Worm (Caenorhabditis elegans) whole organism, early embryonic: ENCODE measurements around the gene M6.4.
A peak's percentile ranks its signal among the peaks of the same experiment; 100 is the strongest.

ENCODE experiments used
- B0310.2 ChIP-seq: sonication (generic microtip); optimal IDR thresholded peaks from 2 replicates; lab custom pipeline; 2016; ENCODE audit warnings: mild to moderate bottlenecking, missing genetic modification characterization, missing compliant biosample characterization
- F13C5.2 ChIP-seq: sonication (generic microtip); optimal IDR thresholded peaks from 2 replicates; lab custom pipeline; 2017; ENCODE audit warnings: mild to moderate bottlenecking, missing genetic modification characterization, inconsistent platforms, missing compliant biosample characterization
- aly-1 ChIP-seq: sonication (generic microtip); optimal IDR thresholded peaks from 2 replicates; lab custom pipeline; 2016; ENCODE audit warnings: missing genetic modification characterization, missing compliant biosample characterization
- ama-1 ChIP-seq: fragments of 150-350 bp; optimal IDR thresholded peaks from 2 replicates; lab custom pipeline; 2014
- ceh-13 ChIP-seq: fragments of 200-800 bp; sonication (Bioruptor generic); optimal IDR thresholded peaks from 2 replicates; lab custom pipeline; 2018; ENCODE audit warnings: mild to moderate bottlenecking, missing genetic modification characterization, missing compliant biosample characterization
- ceh-36 ChIP-seq: sonication (generic microtip); optimal IDR thresholded peaks from 2 replicates; lab custom pipeline; 2016; ENCODE audit warnings: missing genetic modification characterization, inconsistent platforms, missing compliant biosample characterization
- ets-7 ChIP-seq: sonication (generic microtip); optimal IDR thresholded peaks from 2 replicates; lab custom pipeline; 2016; ENCODE audit warnings: missing genotype, missing genetic modification characterization, missing compliant biosample characterization
- flt-1 ChIP-seq: fragments of 200-800 bp; sonication (Bioruptor generic); IDR thresholded peaks from 2 replicates; pipeline ENCODE4 v1.3.6; 2022; ENCODE audit warnings: missing genetic modification characterization, missing compliant biosample characterization
- hmbx-1 ChIP-seq: sonication (generic microtip); optimal IDR thresholded peaks from 2 replicates; lab custom pipeline; 2016; ENCODE audit warnings: mild to moderate bottlenecking, missing genetic modification characterization, missing compliant biosample characterization
- hmg-4 ChIP-seq: fragments of 200-800 bp; sonication (Bioruptor generic); optimal IDR thresholded peaks from 2 replicates; lab custom pipeline; 2018; ENCODE audit warnings: mild to moderate bottlenecking, missing genetic modification characterization, missing compliant biosample characterization
- hnd-1 ChIP-seq: sonication (generic microtip); optimal IDR thresholded peaks from 2 replicates; lab custom pipeline; 2016; ENCODE audit warnings: missing genetic modification characterization, missing compliant biosample characterization
- pes-1 ChIP-seq: fragments of 200-800 bp; sonication (Bioruptor generic); IDR thresholded peaks from 2 replicates; pipeline ENCODE4 v1.3.6; 2022; ENCODE audit warnings: missing genetic modification reagents, missing genetic modification characterization, missing compliant biosample characterization
- scrt-1 ChIP-seq: fragments of 200-800 bp; sonication (Bioruptor generic); IDR thresholded peaks from 2 replicates; pipeline ENCODE4 v1.3.6; 2022; ENCODE audit warnings: missing genetic modification characterization, missing compliant biosample characterization
- sea-1 ChIP-seq: fragments of 200-800 bp; sonication (Bioruptor generic); conservative IDR thresholded peaks from 2 replicates; pipeline ENCODE4 v1.3.6; 2022; ENCODE audit warnings: missing genetic modification characterization, missing compliant biosample characterization
- tbx-11 ChIP-seq: fragments of 200-800 bp; sonication (Bioruptor generic); IDR thresholded peaks from 2 replicates; pipeline ENCODE4 v1.3.6; 2022; ENCODE audit warnings: missing genetic modification characterization, missing compliant biosample characterization
- tbx-37 ChIP-seq: fragments of 200-800 bp; sonication (Bioruptor generic); conservative IDR thresholded peaks from 2 replicates; pipeline ENCODE4 v1.3.6; 2022; ENCODE audit warnings: missing genetic modification reagents, missing genetic modification characterization, missing compliant biosample characterization
- tra-4 ChIP-seq: sonication (generic microtip); optimal IDR thresholded peaks from 2 replicates; lab custom pipeline; 2017; ENCODE audit warnings: missing genetic modification characterization, missing compliant biosample characterization

M6.4 gene

ce11 chrX:645589-645988 is 16.6 kb downstream of the M6.4 start:
- TF ChIP-seq tbx-37 (GFP tag; lab: Robert Waterston, UW), result no peak
- TF ChIP-seq pes-1 (GFP tag; lab: Robert Waterston, UW), result no peak
- no peak for TF ChIP-seq ama-1
- no peak for TF ChIP-seq ceh-36 (tag; lab: Kevin White, UChicago)
- TF ChIP-seq tbx-11 (GFP tag; lab: Robert Waterston, UW), result no peak
- no peak for TF ChIP-seq tra-4 (tag; lab: Kevin White, UChicago)
- TF ChIP-seq ceh-13, result no peak
- no peak for TF ChIP-seq ets-7
- TF ChIP-seq hnd-1, result no peak
- no peak for TF ChIP-seq F13C5.2 (tag; lab: Kevin White, UChicago)
- TF ChIP-seq hmbx-1 (tag; lab: Kevin White, UChicago), result no peak
- no peak for TF ChIP-seq hmg-4 (GFP tag; lab: Kevin White, UChicago)
- TF ChIP-seq aly-1, result no peak
- TF ChIP-seq B0310.2 (tag; lab: Kevin White, UChicago), result no peak
- no peak for TF ChIP-seq flt-1 (GFP tag; lab: Robert Waterston, UW)

- TF ChIP-seq aly-1, result no peak
- no peak for TF ChIP-seq ets-7
- TF ChIP-seq tbx-11 (GFP tag; lab: Robert Waterston, UW), result no peak
- TF ChIP-seq hnd-1, result no peak
- TF ChIP-seq ceh-13, result no peak
- no peak for TF ChIP-seq ama-1
- no peak for TF ChIP-seq sea-1 (GFP tag; lab: Robert Waterston, UW)
- TF ChIP-seq tbx-37 (GFP tag; lab: Robert Waterston, UW), result no peak
- no peak for TF ChIP-seq B0310.2 (tag; lab: Kevin White, UChicago)
- TF ChIP-seq hmbx-1 (tag; lab: Kevin White, UChicago), result no peak
- TF ChIP-seq hmg-4 (GFP tag; lab: Kevin White, UChicago), result no peak
- no peak for TF ChIP-seq F13C5.2 (tag; lab: Kevin White, UChicago)
- no peak for TF ChIP-seq ceh-36 (tag; lab: Kevin White, UChicago)
- no peak for TF ChIP-seq tra-4 (tag; lab: Kevin White, UChicago)
- TF ChIP-seq pes-1 (GFP tag; lab: Robert Waterston, UW), result no peak
- no peak for TF ChIP-seq flt-1 (GFP tag; lab: Robert Waterston, UW)
- TF ChIP-seq scrt-1 (GFP tag; lab: Robert Waterston, UW), result no peak
Observed at ce11 chrX:646493-646892, 17.5 kb downstream of the M6.4 start.

ce11 chrX:651616-652015 is 22.6 kb downstream of the M6.4 start:
- TF ChIP-seq hnd-1, result no peak
- TF ChIP-seq pes-1 (GFP tag; lab: Robert Waterston, UW), result no peak
- no peak for TF ChIP-seq scrt-1 (GFP tag; lab: Robert Waterston, UW)
- TF ChIP-seq aly-1, result no peak
- TF ChIP-seq ama-1, result no peak
- TF ChIP-seq tbx-37 (GFP tag; lab: Robert Waterston, UW), result no peak
- no peak for TF ChIP-seq hmg-4 (GFP tag; lab: Kevin White, UChicago)

ce11 chrX:654804-655203 is 25.8 kb downstream of the M6.4 start, which contains the start of gene ifc-2:
ifc-2 (minus strand) TSS chrX:654904.
- TF ChIP-seq hmg-4 (GFP tag; lab: Kevin White, UChicago) (no peak), tbx-11 (GFP tag; lab: Robert Waterston, UW) (no peak), pes-1 (GFP tag; lab: Robert Waterston, UW) (no peak), F13C5.2 (tag; lab: Kevin White, UChicago) (no peak), flt-1 (GFP tag; lab: Robert Waterston, UW) (no peak), B0310.2 (tag; lab: Kevin White, UChicago) (no peak), hnd-1 (no peak)

- TF ChIP-seq sea-1 (GFP tag; lab: Robert Waterston, UW), result no peak
- no peak for TF ChIP-seq ceh-36 (tag; lab: Kevin White, UChicago)
- TF ChIP-seq hnd-1, result no peak
- no peak for TF ChIP-seq tbx-11 (GFP tag; lab: Robert Waterston, UW)
- TF ChIP-seq aly-1, result no peak
- TF ChIP-seq ama-1, result no peak
- TF ChIP-seq hmbx-1 (tag; lab: Kevin White, UChicago), result no peak
- no peak for TF ChIP-seq B0310.2 (tag; lab: Kevin White, UChicago)
- no peak for TF ChIP-seq pes-1 (GFP tag; lab: Robert Waterston, UW)
- TF ChIP-seq hmg-4 (GFP tag; lab: Kevin White, UChicago), result no peak
- no peak for TF ChIP-seq tbx-37 (GFP tag; lab: Robert Waterston, UW)
- no peak for TF ChIP-seq F13C5.2 (tag; lab: Kevin White, UChicago)
- no peak for TF ChIP-seq scrt-1 (GFP tag; lab: Robert Waterston, UW)
- TF ChIP-seq flt-1 (GFP tag; lab: Robert Waterston, UW), result no peak
- no peak for TF ChIP-seq tra-4 (tag; lab: Kevin White, UChicago)
- no peak for TF ChIP-seq ets-7
- TF ChIP-seq ceh-13, result no peak
Observed at ce11 chrX:655884-656283, 26.9 kb downstream of the M6.4 start, which contains the start of gene lpr-7. lpr-7 (plus strand) TSS chrX:656184.

- TF ChIP-seq ceh-13 (no peak), F13C5.2 (tag; lab: Kevin White, UChicago) (peak; percentile 13)
Observed at ce11 chrX:661727-662330, 32.8 kb downstream of the M6.4 start, which contains the start of gene rund-1. rund-1 (minus strand) TSS chrX:661777.

ce11 chrX:666125-666524 is 37.1 kb downstream of the M6.4 start, which contains the start of gene T19D7.5:
T19D7.5 (minus strand) TSS chrX:666225.
- TF ChIP-seq sea-1 (GFP tag; lab: Robert Waterston, UW), result no peak

- no peak for TF ChIP-seq ama-1
Observed at ce11 chrX:670603-671002, 41.6 kb downstream of the M6.4 start, which contains the start of gene T19D7.6. T19D7.6 (minus strand) TSS chrX:670800.
